Fruit fly (Drosophila melanogaster) whole organism, embryonic: Measurements from ENCODE around the gene slmo.
A peak's percentile ranks its signal among the peaks of the same experiment; 100 is the strongest.

Experiments
- Bgb ChIP-seq: fragments of 200-800 bp; sonication (Bioruptor generic); IDR thresholded peaks from 2 replicates; pipeline ENCODE4 v1.3.6; 2022; ENCODE audit warnings: missing biosample characterization, missing genetic modification characterization; ENCODE audit not compliant: partially characterized antibody
- CG10147 ChIP-seq: fragments of 200-800 bp; sonication (Bioruptor generic); optimal IDR thresholded peaks from 2 replicates; lab custom pipeline; 2019; ENCODE audit warnings: missing biosample characterization, mild to moderate bottlenecking, missing genetic modification characterization, moderate library complexity
- CG10209 ChIP-seq: fragments of 200-800 bp; sonication (Bioruptor generic); optimal IDR thresholded peaks from 3 replicates; lab custom pipeline; 2017; ENCODE audit warnings: missing biosample characterization, mild to moderate bottlenecking, missing genetic modification characterization, missing genetic modification reagents
- CG1024 ChIP-seq: fragments of 200-800 bp; sonication (Bioruptor generic); IDR thresholded peaks from 2 replicates; pipeline ENCODE4 v1.3.6; 2022; ENCODE audit warnings: missing biosample characterization, missing genetic modification characterization
- CG10274 ChIP-seq: fragments of 200-800 bp; sonication (Bioruptor generic); optimal IDR thresholded peaks from 3 replicates; lab custom pipeline; 2017; ENCODE audit warnings: missing biosample characterization, mild to moderate bottlenecking, missing genetic modification characterization
- CG11085 ChIP-seq: fragments of 200-800 bp; sonication (Bioruptor generic); IDR thresholded peaks from 2 replicates; pipeline ENCODE4 v1.3.6; 2022; ENCODE audit warnings: missing biosample characterization, missing genetic modification characterization
- CG11093 ChIP-seq: fragments of 200-800 bp; sonication (Bioruptor generic); IDR thresholded peaks from 3 replicates; pipeline ENCODE4 v1.3.6; 2022; ENCODE audit warnings: missing biosample characterization, missing genetic modification characterization
- CG11247 ChIP-seq: fragments of 200-800 bp; sonication (Bioruptor generic); IDR thresholded peaks from 2 replicates; pipeline ENCODE4 v1.3.6; 2022; ENCODE audit warnings: missing biosample characterization, missing genetic modification characterization
- CG12071 ChIP-seq: fragments of 200-800 bp; sonication (Bioruptor generic); optimal IDR thresholded peaks from 3 replicates; lab custom pipeline; 2018; ENCODE audit warnings: missing biosample characterization, mild to moderate bottlenecking, missing genetic modification characterization
- CG15269 ChIP-seq: fragments of 200-800 bp; sonication (Bioruptor generic); optimal IDR thresholded peaks from 2 replicates; lab custom pipeline; 2018; ENCODE audit warnings: missing biosample characterization, mild to moderate bottlenecking, missing genetic modification characterization, moderate library complexity
- CG16863 ChIP-seq: fragments of 200-800 bp; sonication (Bioruptor generic); optimal IDR thresholded peaks from 3 replicates; lab custom pipeline; 2016; ENCODE audit warnings: missing biosample characterization, missing genetic modification characterization
- CG17361 ChIP-seq: fragments of 200-800 bp; sonication (Bioruptor generic); IDR thresholded peaks from 3 replicates; pipeline ENCODE4 v1.3.6; 2022; ENCODE audit warnings: missing biosample characterization, missing genetic modification characterization
- CG17612 ChIP-seq: fragments of 200-800 bp; sonication (Bioruptor generic); IDR thresholded peaks from 2 replicates; pipeline ENCODE4 v1.3.6; 2022; ENCODE audit warnings: missing biosample characterization, missing genetic modification characterization
- CG17829 ChIP-seq: fragments of 200-800 bp; optimal IDR thresholded peaks from 2 replicates; lab custom pipeline; 2019; ENCODE audit warnings: missing biosample characterization, mild to moderate bottlenecking, missing genetic modification characterization, moderate library complexity
- CG1792 ChIP-seq: fragments of 200-800 bp; sonication (Bioruptor generic); optimal IDR thresholded peaks from 2 replicates; lab custom pipeline; 2016; ENCODE audit warnings: missing biosample characterization, missing genetic modification characterization
- CG33557 ChIP-seq: fragments of 200-800 bp; sonication (Bioruptor generic); optimal IDR thresholded peaks from 2 replicates; lab custom pipeline; 2019; ENCODE audit warnings: missing biosample characterization, mild to moderate bottlenecking, missing genetic modification characterization, moderate library complexity
- CG34376 ChIP-seq: fragments of 200-800 bp; sonication (Bioruptor generic); optimal IDR thresholded peaks from 2 replicates; lab custom pipeline; 2018; ENCODE audit warnings: missing biosample characterization, mild to moderate bottlenecking, missing genetic modification characterization
- CG43689 ChIP-seq: fragments of 200-800 bp; sonication (Bioruptor generic); IDR thresholded peaks from 2 replicates; pipeline ENCODE4 v1.3.6; 2022; ENCODE audit warnings: missing biosample characterization, missing genetic modification characterization
- CG6254 ChIP-seq: fragments of 200-800 bp; sonication (Bioruptor generic); optimal IDR thresholded peaks from 3 replicates; lab custom pipeline; 2017; ENCODE audit warnings: mild to moderate bottlenecking, missing biosample characterization, missing genetic modification reagents, missing genetic modification characterization
- CG7556 ChIP-seq: fragments of 200-800 bp; sonication (Bioruptor generic); optimal IDR thresholded peaks from 2 replicates; lab custom pipeline; 2017; ENCODE audit warnings: missing biosample characterization, mild to moderate bottlenecking, missing genetic modification characterization
- CG7928 ChIP-seq: fragments of 200-800 bp; sonication (Bioruptor generic); optimal IDR thresholded peaks from 2 replicates; lab custom pipeline; 2017; ENCODE audit warnings: missing biosample characterization, mild to moderate bottlenecking, missing genetic modification characterization
- CG8089 ChIP-seq: fragments of 200-800 bp; sonication (Bioruptor generic); optimal IDR thresholded peaks from 3 replicates; lab custom pipeline; 2016; ENCODE audit warnings: missing biosample characterization, missing genetic modification characterization
- CG8359 ChIP-seq: fragments of 200-800 bp; sonication (Bioruptor generic); optimal IDR thresholded peaks from 2 replicates; lab custom pipeline; 2017; ENCODE audit warnings: missing biosample characterization, mild to moderate bottlenecking, missing genetic modification characterization, borderline replicate concordance
- CG8478 ChIP-seq: fragments of >200 bp; optimal IDR thresholded peaks from 2 replicates; lab custom pipeline; 2018
- CG8944 ChIP-seq: fragments of 200-800 bp; sonication (Bioruptor generic); optimal IDR thresholded peaks from 3 replicates; lab custom pipeline; 2016; ENCODE audit warnings: missing biosample characterization, missing genetic modification characterization
- CHES-1-like ChIP-seq: fragments of 200-800 bp; sonication (Bioruptor generic); optimal IDR thresholded peaks from 2 replicates; lab custom pipeline; 2016; ENCODE audit warnings: missing biosample characterization, missing genetic modification characterization
- CrebB ChIP-seq: fragments of 200-800 bp; sonication (Bioruptor generic); optimal IDR thresholded peaks from 3 replicates; lab custom pipeline; 2018; ENCODE audit warnings: missing biosample characterization, mild to moderate bottlenecking, missing genetic modification characterization
- Deaf1 ChIP-seq: fragments of 200-800 bp; optimal IDR thresholded peaks from 3 replicates; lab custom pipeline; 2019; ENCODE audit warnings: missing biosample characterization, mild to moderate bottlenecking, missing genetic modification characterization, moderate library complexity
- E2f1 ChIP-seq: fragments of 200-800 bp; sonication (Bioruptor generic); IDR thresholded peaks from 2 replicates; pipeline ENCODE4 v1.3.6; 2022; ENCODE audit warnings: missing biosample characterization, missing genetic modification characterization
- ERR ChIP-seq: fragments of 200-800 bp; sonication (Bioruptor generic); optimal IDR thresholded peaks from 2 replicates; lab custom pipeline; 2016; ENCODE audit warnings: missing biosample characterization, missing genetic modification characterization
- Fer1 ChIP-seq: fragments of 200-800 bp; sonication (Bioruptor generic); optimal IDR thresholded peaks from 2 replicates; lab custom pipeline; 2017; ENCODE audit warnings: missing biosample characterization, mild to moderate bottlenecking, missing genetic modification characterization
- Gsc ChIP-seq: fragments of 200-800 bp; sonication (Bioruptor generic); IDR thresholded peaks from 2 replicates; pipeline ENCODE4 v1.3.6; 2022; ENCODE audit warnings: missing biosample characterization, missing genetic modification characterization
- H15 ChIP-seq: fragments of 200-800 bp; sonication (Bioruptor generic); IDR thresholded peaks from 3 replicates; pipeline ENCODE4 v1.3.6; 2022; ENCODE audit warnings: missing biosample characterization, missing genetic modification characterization
- HHEX ChIP-seq: fragments of 200-800 bp; sonication (Bioruptor generic); optimal IDR thresholded peaks from 3 replicates; lab custom pipeline; 2017; ENCODE audit warnings: missing biosample characterization, mild to moderate bottlenecking, missing genetic modification characterization, missing genetic modification reagents
- Hr3 ChIP-seq: fragments of 200-800 bp; sonication (Bioruptor generic); optimal IDR thresholded peaks from 3 replicates; lab custom pipeline; 2016; ENCODE audit warnings: missing biosample characterization, missing genetic modification characterization
- Hr51 ChIP-seq, 2 experiments: fragments of 200-800 bp; sonication (Bioruptor generic); optimal IDR thresholded peaks; 2 replicates in 1 of 2; 3 replicates in 1 of 2; lab custom pipeline; 2016 to 2018; ENCODE audit warnings: missing biosample characterization in 2 of 2, missing genetic modification characterization in 2 of 2, mild to moderate bottlenecking in 1 of 2, moderate library complexity in 1 of 2
- Mes4 ChIP-seq: fragments of 200-800 bp; sonication (Bioruptor generic); optimal IDR thresholded peaks from 2 replicates; lab custom pipeline; 2016; ENCODE audit warnings: missing biosample characterization, missing genetic modification characterization
- Mrtf ChIP-seq: fragments of 200-800 bp; sonication (Bioruptor generic); IDR thresholded peaks from 3 replicates; pipeline ENCODE4 v1.3.6; 2022; ENCODE audit warnings: missing biosample characterization, missing genetic modification characterization
- Rfx ChIP-seq: fragments of 200-800 bp; sonication (Bioruptor generic); IDR thresholded peaks from 2 replicates; pipeline ENCODE4 v1.3.6; 2022; ENCODE audit warnings: missing biosample characterization, missing genetic modification characterization
- Scr ChIP-seq: fragments of 200-800 bp; sonication (Bioruptor generic); IDR thresholded peaks from 2 replicates; pipeline ENCODE4 v1.3.6; 2022; ENCODE audit warnings: missing biosample characterization, missing genetic modification characterization; ENCODE audit not compliant: partially characterized antibody
- Sox100B ChIP-seq: fragments of 200-800 bp; sonication (Bioruptor generic); optimal IDR thresholded peaks from 3 replicates; lab custom pipeline; 2018; ENCODE audit warnings: missing biosample characterization, mild to moderate bottlenecking, missing genetic modification characterization
- al ChIP-seq: fragments of 200-800 bp; sonication (Bioruptor generic); IDR thresholded peaks from 2 replicates; pipeline ENCODE4 v1.3.6; 2022; ENCODE audit warnings: missing biosample characterization, missing genetic modification characterization
- cas ChIP-seq: fragments of 200-800 bp; sonication (Bioruptor generic); IDR thresholded peaks from 2 replicates; pipeline ENCODE4 v1.3.6; 2022; ENCODE audit warnings: missing biosample characterization, missing genetic modification characterization
- dm ChIP-seq: fragments of 200-800 bp; sonication (Bioruptor generic); optimal IDR thresholded peaks from 3 replicates; lab custom pipeline; 2016; ENCODE audit warnings: missing biosample characterization, missing genetic modification characterization
- nom ChIP-seq: fragments of 200-800 bp; sonication (Bioruptor generic); optimal IDR thresholded peaks from 2 replicates; lab custom pipeline; 2017; ENCODE audit warnings: missing biosample characterization, missing genetic modification characterization, mild to moderate bottlenecking, moderate library complexity, missing genetic modification reagents
- pan ChIP-seq, 4 experiments: fragments of >200 bp in 3 of 4; fragments of 200-800 bp in 1 of 4; sonication (Bioruptor generic) in 1 of 4; optimal IDR thresholded peaks in 3 of 4; IDR thresholded peaks in 1 of 4; 2 replicates each; pipeline versions ENCODE4 v1.3.6 to Lab custom; 2017 to 2022; ENCODE audit warnings: missing biosample characterization in 2 of 4, missing genetic modification characterization in 2 of 4, mixed read lengths in 1 of 4
- pita ChIP-seq: fragments of 200-800 bp; sonication (Bioruptor generic); optimal IDR thresholded peaks from 2 replicates; lab custom pipeline; 2017; ENCODE audit warnings: missing biosample characterization, mild to moderate bottlenecking, missing genetic modification characterization
- twi ChIP-seq: fragments of 200-800 bp; optimal IDR thresholded peaks from 2 replicates; lab custom pipeline; 2019; ENCODE audit warnings: missing biosample characterization, mild to moderate bottlenecking, missing genetic modification characterization, moderate library complexity
- yki ChIP-seq: fragments of >200 bp; optimal IDR thresholded peaks from 3 replicates; lab custom pipeline; 2018

Gene slmo

DNA sequence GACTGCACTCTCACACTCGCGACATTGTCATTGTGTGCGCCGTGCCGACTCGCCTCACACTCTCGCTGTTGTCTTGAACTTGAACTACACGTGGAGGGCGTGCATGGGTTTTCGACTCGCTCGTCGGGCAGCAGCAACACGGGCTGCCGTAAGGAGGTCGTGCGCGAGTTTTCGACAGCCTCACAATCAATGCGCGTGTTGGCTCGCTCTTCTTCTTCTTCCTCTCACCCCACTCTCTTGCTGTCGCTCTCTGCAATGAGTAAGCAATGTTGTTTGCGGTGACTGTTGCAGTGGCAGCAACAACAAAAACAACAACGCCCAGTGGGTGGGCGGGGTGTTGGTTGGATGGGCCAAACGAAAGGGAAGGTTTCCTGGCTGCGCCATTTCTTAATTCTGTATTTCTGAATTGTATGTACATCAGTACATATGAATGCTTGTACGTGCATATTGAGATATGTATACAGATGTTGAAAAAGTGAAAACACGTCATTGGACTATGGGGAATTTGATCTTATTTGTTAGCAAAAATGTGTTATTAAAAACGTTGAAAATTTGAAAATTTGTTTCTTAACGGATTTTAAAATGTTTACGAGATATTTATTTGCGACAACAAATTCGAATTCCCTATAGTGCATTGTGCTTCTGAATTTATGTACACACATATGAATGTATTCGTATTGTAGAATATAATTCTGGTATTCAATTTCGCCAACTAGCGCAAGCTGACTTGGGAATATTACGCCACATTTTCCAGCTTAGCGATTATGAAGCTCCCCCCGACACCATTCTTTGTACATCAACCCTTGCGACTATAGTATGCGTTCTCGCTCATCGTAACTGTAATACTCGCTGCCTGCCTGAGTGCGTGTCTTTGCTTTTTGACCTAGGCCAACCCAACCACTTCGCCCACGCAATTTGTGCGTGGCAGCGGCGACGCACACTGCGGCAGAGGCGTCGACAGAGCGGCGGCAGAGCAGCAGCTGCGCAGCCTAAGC lies 40.2 kb upstream of the slmo start (continued):
- no peak for TF ChIP-seq CG8944
- peak; percentile 68 for TF ChIP-seq CG7556 (GFP tag; lab: Kevin White, UChicago)
- no peak for TF ChIP-seq CHES-1-like (GFP tag; lab: Kevin White, UChicago)
- TF ChIP-seq CG16863 (GFP tag; lab: Kevin White, UChicago) = no peak
- TF ChIP-seq Bgb (GFP tag; lab: Robert Waterston, UW) = peak; percentile 75
- TF ChIP-seq CG8089 (GFP tag; lab: Kevin White, UChicago) = no peak
- peak; percentile 90 for TF ChIP-seq Deaf1 (tag; lab: Kevin White, UChicago)
- no peak for TF ChIP-seq al (GFP tag; lab: Robert Waterston, UW)
- no peak for TF ChIP-seq CG17612 (GFP tag; lab: Robert Waterston, UW)
- TF ChIP-seq HHEX (GFP tag; lab: Kevin White, UChicago) = no peak
- no peak for TF ChIP-seq CG43689
- TF ChIP-seq twi (tag; lab: Kevin White, UChicago) = peak; percentile 99
- no peak for TF ChIP-seq CG11093 (GFP tag; lab: Robert Waterston, UW)
- TF ChIP-seq Scr = peak; percentile 53
- TF ChIP-seq Mes4 (GFP tag; lab: Kevin White, UChicago) = no peak
- TF ChIP-seq CG8359 (GFP tag; lab: Kevin White, UChicago) = peak; percentile 0
- TF ChIP-seq CG8478 (lab: Kevin White, UChicago) = peak; percentile 90
- no peak for TF ChIP-seq CG17361 (GFP tag; lab: Robert Waterston, UW)
- no peak for TF ChIP-seq CG1792 (GFP tag; lab: Kevin White, UChicago)
- TF ChIP-seq CG7928 (GFP tag; lab: Kevin White, UChicago) = no peak
- peak; percentile 48 for TF ChIP-seq Sox100B (GFP tag; lab: Kevin White, UChicago)
- TF ChIP-seq Fer1 = peak; percentile 30
- TF ChIP-seq pita (GFP tag; lab: Kevin White, UChicago) = no peak
- peak; percentile 58 for TF ChIP-seq CG34376
- TF ChIP-seq H15 (GFP tag; lab: Robert Waterston, UW) = no peak
- TF ChIP-seq CG11247 (GFP tag; lab: Robert Waterston, UW) = no peak
- TF ChIP-seq CG12071 (GFP tag; lab: Kevin White, UChicago) = no peak
- peak; percentile 50 for TF ChIP-seq CG33557 (GFP tag; lab: Kevin White, UChicago)
- peak; percentile 82 for TF ChIP-seq ERR (GFP tag; lab: Kevin White, UChicago)
- no peak for TF ChIP-seq CG6254
- no peak for TF ChIP-seq yki (lab: Kevin White, UChicago)
- TF ChIP-seq CrebB (tag; lab: Kevin White, UChicago) = peak; percentile 62
- TF ChIP-seq Mrtf (GFP tag; lab: Robert Waterston, UW) = no peak
- TF ChIP-seq E2f1 (GFP tag; lab: Robert Waterston, UW) = no peak
- TF ChIP-seq CG11085 = no peak
- no peak for TF ChIP-seq cas (GFP tag; lab: Robert Waterston, UW)
- TF ChIP-seq dm (GFP tag; lab: Kevin White, UChicago) = peak; percentile 93
- peak in 1 of 2 experiments; percentile 13 for TF ChIP-seq Hr51 (GFP tag; optimal IDR thresholded peaks at IDR 0.05; lab: Kevin White, UChicago)
- TF ChIP-seq CG17829 (tag; lab: Kevin White, UChicago) = peak; percentile 27
- no peak for TF ChIP-seq CG1024
- no peak for TF ChIP-seq nom (GFP tag; lab: Kevin White, UChicago)
- TF ChIP-seq Gsc (GFP tag; lab: Robert Waterston, UW) = no peak
- TF ChIP-seq CG10209 (GFP tag; lab: Kevin White, UChicago) = peak; percentile 0
- no peak for TF ChIP-seq CG10147 (GFP tag; lab: Kevin White, UChicago)
- no peak for TF ChIP-seq pan (optimal IDR thresholded peaks at IDR 0.05; lab: Kevin White, UChicago)
- TF ChIP-seq pan (GFP tag; optimal IDR thresholded peaks at IDR 0.05 in 1 of 2, IDR thresholded peaks at IDR 0.05 in 1 of 2) = peak in 1 of 2 experiments; percentile 39
- TF ChIP-seq CG10274 (GFP tag; lab: Kevin White, UChicago) = no peak
- no peak for TF ChIP-seq Rfx (GFP tag; lab: Robert Waterston, UW)
- no peak for TF ChIP-seq Hr3 (GFP tag; lab: Kevin White, UChicago)
- no peak for TF ChIP-seq CG15269 (tag; lab: Kevin White, UChicago)
